Worm (Caenorhabditis elegans) whole organism, L1 larva: ENCODE measurements around the gene emb-5.

Experiments
- aha-1 ChIP-seq: fragments of 150-350 bp; optimal IDR thresholded peaks from 2 replicates; lab custom pipeline; 2014; ENCODE audit warnings: missing biosample characterization, missing genetic modification characterization
- ama-1 ChIP-seq: fragments of 150-350 bp; optimal IDR thresholded peaks from 2 replicates; lab custom pipeline; 2014
- dpl-1 ChIP-seq, 3 experiments: fragments of 150-350 bp in 2 of 3; sonication (generic microtip) in 1 of 3; optimal IDR thresholded peaks; 2 replicates each; lab custom pipeline; 2014 to 2017; ENCODE audit warnings: missing biosample characterization in 3 of 3, missing genetic modification characterization in 3 of 3, missing genetic modification reagents in 3 of 3
- dsc-1 ChIP-seq: sonication (generic microtip); optimal IDR thresholded peaks from 2 replicates; lab custom pipeline; 2016; ENCODE audit warnings: mild to moderate bottlenecking, missing genetic modification characterization, missing compliant biosample characterization
- fkh-10 ChIP-seq: sonication (generic microtip); optimal IDR thresholded peaks from 2 replicates; lab custom pipeline; 2017; ENCODE audit warnings: missing biosample characterization, missing genetic modification reagents, missing genetic modification characterization
- nhr-12 ChIP-seq: sonication (generic microtip); optimal IDR thresholded peaks from 2 replicates; lab custom pipeline; 2017; ENCODE audit warnings: missing biosample characterization, missing genetic modification characterization
- nhr-77 ChIP-seq: fragments of 150-350 bp; optimal IDR thresholded peaks from 2 replicates; lab custom pipeline; 2014; ENCODE audit warnings: missing biosample characterization, missing genetic modification characterization
- snpc-4 ChIP-seq: fragments of 150-350 bp; optimal IDR thresholded peaks from 2 replicates; lab custom pipeline; 2014; ENCODE audit warnings: missing biosample characterization, missing genetic modification characterization
- unc-86 ChIP-seq: sonication (generic microtip); optimal IDR thresholded peaks from 2 replicates; lab custom pipeline; 2016; ENCODE audit warnings: missing genetic modification characterization, missing compliant biosample characterization
- ztf-11 ChIP-seq, 2 experiments: sonication (generic microtip); optimal IDR thresholded peaks; 2 replicates each; lab custom pipeline; 2016 to 2017; ENCODE audit warnings: missing genetic modification characterization in 2 of 2, missing biosample characterization in 1 of 2, missing compliant biosample characterization in 1 of 2

DNA sequence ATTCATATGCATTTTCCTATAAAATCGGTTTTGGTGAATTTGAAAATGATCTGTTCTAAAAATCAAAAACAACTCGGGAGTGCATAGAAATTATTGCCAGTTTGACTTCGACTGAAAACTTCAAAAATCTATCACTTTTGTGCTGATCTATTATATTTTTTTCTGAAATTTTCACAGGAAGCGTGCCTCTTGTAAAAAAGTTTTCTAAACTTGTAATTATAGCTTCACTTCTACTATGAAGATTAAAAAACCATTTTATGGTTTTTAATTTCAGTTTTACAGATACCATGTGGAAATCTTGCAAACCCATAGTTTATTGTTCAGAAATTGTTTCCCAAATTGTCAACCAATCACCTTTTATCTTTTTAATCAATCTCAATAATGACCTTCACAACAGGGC lies 13.6 kb upstream of the emb-5 start, which contains the start of gene F17C8.9:
- no peak for TF ChIP-seq fkh-10 (GFP tag; lab: Kevin White, UChicago)
- no peak for TF ChIP-seq dpl-1 (GFP tag; optimal IDR thresholded peaks at IDR 0.05; lab: Kevin White, UChicago)
- no peak for TF ChIP-seq ztf-11 (tag; optimal IDR thresholded peaks at IDR 0.05; lab: Kevin White, UChicago)
- no peak for TF ChIP-seq dsc-1 (tag; lab: Kevin White, UChicago)
- TF ChIP-seq nhr-77 (tag; lab: Kevin White, UChicago): no peak
- TF ChIP-seq ama-1 (lab: Kevin White, UChicago): no peak
- TF ChIP-seq unc-86 (tag; lab: Kevin White, UChicago): no peak
- TF ChIP-seq nhr-12: no peak
- no peak for TF ChIP-seq aha-1 (tag; lab: Kevin White, UChicago)
- TF ChIP-seq snpc-4 (tag; lab: Kevin White, UChicago): no peak
